Worm (Caenorhabditis elegans): ENCODE data around the gene bcat-1.

Gene bcat-1

DNA sequence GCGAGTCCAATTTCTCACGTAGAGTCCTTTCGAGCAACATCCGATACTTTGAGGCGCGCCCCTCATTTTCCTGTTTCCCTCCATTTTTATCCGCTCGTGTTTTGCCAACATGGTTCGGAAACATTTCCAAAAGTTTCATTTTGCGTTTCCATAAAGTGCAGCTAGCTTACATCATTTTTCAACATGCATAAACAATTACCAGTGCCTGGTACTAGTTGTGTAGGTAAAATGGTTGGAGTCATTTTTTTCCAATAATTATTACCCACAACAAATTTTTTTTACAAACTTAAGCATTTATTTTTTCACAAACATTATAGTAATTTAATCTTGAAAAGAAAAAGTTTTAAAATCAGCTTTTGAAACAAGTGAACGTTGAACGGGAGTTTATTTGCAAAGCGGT, 31.4 kb downstream of the bcat-1 start:
- no peak for TF ChIP-seq unc-62 (GFP tag; optimal IDR thresholded peaks at IDR 0.05)

DNA sequence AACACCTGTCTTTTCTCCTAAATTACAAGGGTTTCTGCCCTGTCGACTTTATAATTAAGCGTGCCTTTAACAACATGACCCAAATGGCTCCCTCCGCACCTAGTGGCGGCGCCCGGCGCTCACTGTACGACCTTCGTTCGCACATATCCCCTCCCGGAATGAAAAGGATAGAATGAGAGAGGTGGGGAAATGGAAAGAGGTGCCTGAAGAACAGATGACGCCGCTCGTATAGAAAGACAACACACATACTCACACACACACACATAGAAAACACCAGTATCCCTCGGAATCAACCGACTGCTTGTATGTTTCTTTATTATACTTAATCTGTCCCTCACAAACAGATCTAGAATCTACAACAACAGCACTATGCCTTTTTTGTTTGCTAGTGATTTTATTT, 32.6 kb downstream of the bcat-1 start:
- TF ChIP-seq unc-62 (GFP tag; optimal IDR thresholded peaks at IDR 0.05) = no peak

DNA sequence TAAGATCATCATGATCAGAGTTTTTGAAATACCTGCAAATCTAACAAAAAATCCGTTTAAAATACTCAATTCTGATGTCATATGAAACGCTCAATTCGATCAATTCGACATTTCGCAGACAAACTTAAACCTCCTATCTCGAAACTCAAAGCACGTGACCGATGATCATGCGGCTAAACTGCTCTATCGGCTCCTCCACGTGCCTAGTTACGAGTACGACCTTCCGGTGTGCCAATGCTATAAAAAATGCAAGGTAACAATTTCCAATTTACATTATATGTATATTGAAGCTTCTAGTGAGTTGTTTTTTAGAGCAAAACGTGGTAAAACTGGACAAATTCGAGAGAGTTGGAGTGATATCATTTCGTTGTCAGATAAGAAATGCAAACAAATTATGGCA, 34.0 kb downstream of the bcat-1 start:
- no peak for TF ChIP-seq unc-62 (GFP tag; optimal IDR thresholded peaks at IDR 0.05)

DNA sequence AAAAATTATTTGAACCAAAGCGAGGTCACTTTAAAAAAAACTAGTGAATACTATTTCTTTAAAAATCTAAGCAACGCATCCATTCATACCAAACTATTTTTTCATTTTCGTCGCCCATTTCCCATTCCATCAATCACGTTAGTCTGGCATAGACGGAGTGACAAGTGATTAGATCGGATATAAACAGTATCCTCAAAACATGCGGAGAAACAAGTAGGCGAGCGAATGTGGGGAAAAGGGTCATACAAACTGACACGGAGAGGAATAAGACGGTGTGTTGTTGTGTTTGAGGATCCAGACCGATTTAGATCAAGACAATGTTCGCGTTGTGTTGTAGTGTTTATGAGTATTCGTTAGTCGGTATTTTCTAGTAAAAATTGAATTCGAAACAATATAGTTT, 35.2 kb downstream of the bcat-1 start:
- TF ChIP-seq unc-62 (GFP tag; optimal IDR thresholded peaks at IDR 0.05) = no peak

DNA sequence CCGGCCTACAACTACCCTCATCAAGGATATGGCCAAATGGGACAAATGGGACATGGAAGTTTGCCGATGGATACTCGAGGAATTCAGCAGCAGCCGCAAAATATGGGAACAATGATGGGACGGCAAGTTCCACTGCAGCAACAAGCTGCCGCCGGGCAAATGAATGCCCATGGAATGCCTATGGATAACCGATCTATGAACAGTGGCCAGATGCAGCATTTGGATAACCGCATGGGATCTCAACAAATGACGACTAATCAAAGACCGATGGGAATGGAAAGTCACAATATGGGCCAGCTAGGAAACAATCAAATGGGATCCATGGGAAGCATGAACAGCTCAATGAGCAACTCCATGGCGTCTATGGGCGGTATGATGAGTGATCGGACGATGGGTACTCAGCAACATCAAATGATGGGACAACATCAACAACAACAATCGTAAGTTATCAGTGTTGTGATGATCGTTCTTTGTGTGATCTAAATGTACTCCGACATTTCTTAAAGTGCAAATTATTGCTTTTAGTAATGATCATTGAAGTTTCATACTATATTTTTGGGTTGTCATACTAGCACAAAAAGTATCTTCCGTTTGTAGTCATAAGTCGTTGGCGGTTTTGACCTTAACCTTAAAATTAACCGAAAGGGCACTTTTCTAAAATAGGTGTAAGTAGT, 36.3 kb downstream of the bcat-1 start:
- no peak for TF ChIP-seq unc-62 (GFP tag; optimal IDR thresholded peaks at IDR 0.05)

DNA sequence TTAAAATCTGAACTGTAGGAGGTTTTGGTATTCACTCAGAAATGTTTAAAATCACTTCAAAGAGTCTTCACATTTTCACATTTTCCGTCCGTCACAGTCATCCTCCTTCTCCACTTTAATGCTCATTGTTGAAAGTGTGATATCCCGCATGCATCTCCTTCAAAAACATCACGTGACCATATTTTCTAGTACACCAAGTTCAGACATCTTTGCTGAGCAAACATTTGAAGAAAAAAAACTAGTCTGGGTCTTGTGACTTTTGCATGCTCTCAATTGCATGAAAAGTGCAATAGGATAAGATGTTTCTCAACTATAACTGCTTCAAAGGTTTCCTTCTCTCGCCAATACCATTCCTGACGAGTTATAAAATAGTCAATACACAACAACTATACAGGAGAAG, 36.9 kb downstream of the bcat-1 start:
- TF ChIP-seq unc-62 (GFP tag; optimal IDR thresholded peaks at IDR 0.05) = no peak

DNA sequence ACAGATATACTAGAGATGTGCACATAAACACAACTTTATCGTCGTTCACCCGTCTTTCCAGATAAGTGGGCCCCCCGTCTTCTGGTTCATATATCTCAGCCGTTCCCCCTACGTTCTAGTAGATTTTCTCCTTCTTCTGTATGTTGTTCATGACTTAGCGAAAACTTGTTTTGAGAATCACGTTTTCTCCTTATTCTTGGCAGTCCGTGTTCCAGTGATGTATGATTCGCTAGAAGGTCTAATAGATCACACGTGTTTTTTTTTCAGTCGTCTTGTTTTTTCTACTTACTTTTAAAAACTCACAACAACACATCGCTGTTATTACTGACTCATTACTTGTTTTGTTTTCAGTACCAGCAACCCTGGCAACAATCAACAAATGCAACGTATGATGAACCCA, 37.8 kb downstream of the bcat-1 start:
- TF ChIP-seq unc-62 (GFP tag; optimal IDR thresholded peaks at IDR 0.05) = no peak

DNA sequence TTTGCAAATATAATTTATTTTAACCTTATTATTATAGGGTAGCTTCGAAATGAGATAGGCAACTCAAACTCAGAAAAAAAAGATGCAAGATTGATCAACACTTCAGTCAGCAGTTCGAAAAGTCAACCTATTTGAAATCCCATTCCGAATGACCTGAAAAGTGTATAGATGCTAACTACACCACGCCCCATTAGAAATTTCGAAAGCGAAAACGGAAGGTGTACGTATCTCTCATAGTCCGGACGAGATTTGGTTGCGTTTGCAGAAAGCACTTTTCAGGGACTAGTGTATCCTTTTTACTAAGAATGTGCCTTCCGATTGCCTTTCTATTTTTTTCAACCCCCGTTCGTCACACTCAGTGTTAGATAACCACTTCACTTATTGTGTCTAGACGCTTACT, 38.4 kb downstream of the bcat-1 start:
- TF ChIP-seq unc-62 (GFP tag; optimal IDR thresholded peaks at IDR 0.05) = no peak

DNA sequence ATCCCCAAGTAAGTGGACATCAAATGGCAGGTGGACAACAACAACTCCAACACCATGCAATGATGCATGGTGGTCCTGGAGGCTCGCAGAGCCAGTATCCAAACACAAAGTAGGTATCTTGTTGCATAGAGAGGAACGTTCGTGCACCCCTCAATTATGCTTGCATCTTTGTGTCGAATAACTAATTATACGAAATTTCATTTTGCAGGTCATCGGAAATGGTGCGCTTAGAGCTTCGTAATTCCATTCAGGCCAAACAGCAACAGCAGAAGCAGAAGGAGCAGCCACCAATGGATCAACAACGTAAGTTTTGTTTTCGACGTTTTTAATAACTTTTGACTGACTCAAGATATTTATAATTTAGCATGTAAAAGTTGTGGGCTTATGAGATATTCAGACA, 39.1 kb downstream of the bcat-1 start:
- TF ChIP-seq unc-62 (GFP tag; optimal IDR thresholded peaks at IDR 0.05) = no peak

DNA sequence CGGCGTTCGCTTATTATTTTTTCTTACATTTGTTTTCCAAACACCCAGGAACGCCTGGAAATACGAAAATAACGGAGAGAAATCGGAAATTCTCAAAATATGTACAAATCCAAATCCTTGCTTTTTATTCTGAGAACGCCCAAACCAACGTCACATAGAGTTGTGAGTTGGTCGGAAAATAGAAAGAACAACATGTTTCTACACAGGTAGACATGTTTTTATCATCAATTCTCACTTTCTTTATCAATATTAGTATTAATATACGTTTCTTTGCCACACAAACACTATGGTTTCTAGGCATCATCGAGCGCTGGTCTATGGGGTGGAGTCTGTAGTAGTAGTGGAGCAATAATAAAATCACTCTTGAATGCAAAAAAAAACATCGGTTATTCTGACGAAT, 41.2 kb downstream of the bcat-1 start:
- TF ChIP-seq unc-62 (GFP tag; optimal IDR thresholded peaks at IDR 0.05) = no peak

DNA sequence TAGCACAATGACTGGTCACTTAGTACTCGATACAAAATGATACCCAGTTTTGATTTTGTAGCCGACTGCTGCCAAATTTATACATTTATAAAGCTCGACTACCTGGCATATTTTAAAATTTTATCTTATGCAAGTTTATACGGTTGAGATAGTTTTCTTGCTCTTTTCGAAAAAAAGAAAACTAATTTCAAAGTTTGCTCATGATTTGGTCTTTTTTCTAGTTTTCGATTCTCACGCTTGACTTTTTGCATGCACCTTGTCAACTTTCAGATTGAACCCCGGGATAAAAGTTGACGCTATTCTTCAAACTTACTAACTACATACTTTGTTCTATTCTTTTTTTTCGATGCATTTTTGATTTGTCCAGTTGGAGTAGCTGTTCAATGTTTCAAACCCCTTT, 49.7 kb downstream of the bcat-1 start:
- no peak for TF ChIP-seq unc-62 (GFP tag; optimal IDR thresholded peaks at IDR 0.05)

DNA sequence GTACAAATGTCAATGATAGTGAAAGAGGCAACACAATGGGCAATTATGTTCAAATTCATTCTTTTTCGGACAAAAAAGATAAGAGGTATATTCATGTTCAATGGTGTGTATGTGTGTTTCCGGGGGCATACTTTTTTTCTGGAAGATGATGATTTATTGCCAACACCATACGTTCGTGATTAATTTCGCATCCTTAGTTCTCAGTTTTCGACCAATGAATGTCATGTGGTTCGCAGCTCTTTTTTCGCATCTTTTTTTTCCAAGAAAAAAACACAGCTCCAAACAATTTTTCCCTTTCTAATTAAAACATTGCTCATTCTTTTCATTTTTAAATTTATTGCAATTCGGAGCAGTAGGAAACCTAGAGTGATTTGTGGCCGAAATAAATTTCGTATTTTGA, 51.5 kb downstream of the bcat-1 start:
- TF ChIP-seq unc-62 (GFP tag; optimal IDR thresholded peaks at IDR 0.05) = no peak

All from whole organism, dauer.